Fruit fly (Drosophila melanogaster): ENCODE results near the gene CG14882.

DNA sequence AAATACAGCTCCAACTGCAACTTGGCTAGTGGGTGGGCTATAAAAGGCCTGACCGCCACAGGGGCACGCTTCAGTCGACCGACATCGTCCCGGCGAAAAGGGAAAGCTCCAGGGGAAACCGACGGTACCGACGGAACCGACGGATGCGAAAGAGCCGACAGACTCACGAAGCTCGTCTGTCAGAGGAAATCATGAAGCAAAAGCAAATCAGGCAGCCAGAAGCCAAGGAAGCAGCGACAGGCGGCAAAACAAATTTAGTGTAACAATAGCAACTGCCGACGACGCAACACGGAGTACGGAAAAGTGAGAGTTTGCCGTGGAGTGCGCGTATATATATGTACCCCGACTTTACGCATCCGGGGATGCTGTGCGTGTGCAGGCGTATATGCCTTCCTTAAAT is 34.0 kb downstream of the CG14882 start, which contains the start of gene Gyc89Db:
- no peak for TF ChIP-seq cyc (GFP tag; optimal IDR thresholded peaks at IDR 0.05)
- no peak for TF ChIP-seq Met (GFP tag; optimal IDR thresholded peaks at IDR 0.05)
- no peak for TF ChIP-seq CG6792 (GFP tag; optimal IDR thresholded peaks at IDR 0.05)
- no peak for TF ChIP-seq CG32006 (GFP tag; optimal IDR thresholded peaks at IDR 0.05)
- TF ChIP-seq CG7368 (GFP tag; optimal IDR thresholded peaks at IDR 0.05): no peak
- no peak for TF ChIP-seq CG1621 (tag; optimal IDR thresholded peaks at IDR 0.05)

All from whole organism, prepupa.